Worm (Caenorhabditis elegans) whole organism, midembryonic: Measurements from ENCODE around the gene rpt-4.

Experiments
- cog-1 ChIP-seq: sonication (generic microtip); optimal IDR thresholded peaks from 2 replicates; lab custom pipeline; 2016; ENCODE audit warnings: missing genetic modification characterization, missing compliant biosample characterization
- flt-1 ChIP-seq: fragments of 200-800 bp; sonication (Bioruptor generic); IDR thresholded peaks from 2 replicates; pipeline ENCODE4 v1.3.6; 2022; ENCODE audit warnings: missing genetic modification characterization, missing compliant biosample characterization
- med-1 ChIP-seq: sonication (generic microtip); optimal IDR thresholded peaks from 2 replicates; lab custom pipeline; 2017; ENCODE audit warnings: missing genetic modification characterization, mild to moderate bottlenecking, missing compliant biosample characterization, antibody characterized with exemption, missing genetic modification reagents; ENCODE audit not compliant: insufficient read depth
- tab-1 ChIP-seq: fragments of 200-800 bp; sonication (Bioruptor generic); IDR thresholded peaks from 2 replicates; pipeline ENCODE4 v1.3.6; 2022; ENCODE audit warnings: missing genetic modification characterization, missing compliant biosample characterization
- ztf-29 ChIP-seq: fragments of 200-800 bp; sonication (Bioruptor generic); IDR thresholded peaks from 2 replicates; pipeline ENCODE4 v1.3.6; 2022; ENCODE audit warnings: missing genetic modification reagents, missing genetic modification characterization, missing compliant biosample characterization

ce11 chrII:23739-24138, 22.3 kb downstream of the rpt-4 start:
- TF ChIP-seq ztf-29 (GFP tag; lab: Robert Waterston, UW) (no peak), med-1 (GFP tag; lab: Kevin White, UChicago) (no peak), flt-1 (no peak), tab-1 (GFP tag; lab: Robert Waterston, UW) (no peak), cog-1 (tag; lab: Kevin White, UChicago) (no peak)
